Worm (Caenorhabditis elegans) whole organism, L2 larva: Measurements from ENCODE around the gene F08B4.8.

Experiments used
- ceh-82 ChIP-seq: fragments of 150-350 bp; optimal IDR thresholded peaks from 2 replicates; lab custom pipeline; 2014; ENCODE audit warnings: missing biosample characterization, missing genetic modification characterization
- fos-1 ChIP-seq: fragments of 150-350 bp; optimal IDR thresholded peaks from 2 replicates; lab custom pipeline; 2014; ENCODE audit warnings: missing biosample characterization, missing genetic modification characterization
- lsy-2 ChIP-seq, 2 experiments: fragments of 150-350 bp in 1 of 2; sonication (generic microtip) in 1 of 2; optimal IDR thresholded peaks; 2 replicates each; lab custom pipeline; 2014 to 2017; ENCODE audit warnings: missing biosample characterization in 2 of 2, missing genetic modification characterization in 2 of 2
- nhr-12 ChIP-seq: fragments of 150-350 bp; optimal IDR thresholded peaks from 2 replicates; lab custom pipeline; 2014; ENCODE audit warnings: missing biosample characterization, missing genetic modification characterization
- nhr-237 ChIP-seq: fragments of 150-350 bp; optimal IDR thresholded peaks from 2 replicates; lab custom pipeline; 2014; ENCODE audit warnings: missing biosample characterization, missing genetic modification characterization
- nhr-77 ChIP-seq: fragments of 150-350 bp; optimal IDR thresholded peaks from 2 replicates; lab custom pipeline; 2014; ENCODE audit warnings: missing biosample characterization, missing genetic modification characterization
- skn-1 ChIP-seq: sonication (generic microtip); optimal IDR thresholded peaks from 2 replicates; lab custom pipeline; 2017; ENCODE audit warnings: missing biosample characterization, missing genetic modification characterization
- ztf-11 ChIP-seq: sonication (generic microtip); optimal IDR thresholded peaks from 2 replicates; lab custom pipeline; 2017; ENCODE audit warnings: missing biosample characterization, missing genetic modification characterization

ce11 chrIV:8653592-8653991, 23.8 kb upstream of the F08B4.8 start, which contains the start of gene C49C8.5:
- TF ChIP-seq ceh-82 (tag; lab: Kevin White, UChicago): no peak
- TF ChIP-seq nhr-237 (tag; lab: Kevin White, UChicago): no peak
- no peak for TF ChIP-seq ztf-11 (tag; lab: Kevin White, UChicago)
- TF ChIP-seq fos-1 (tag; lab: Kevin White, UChicago): peak; percentile 42
- TF ChIP-seq lsy-2 (tag; optimal IDR thresholded peaks at IDR 0.05; lab: Kevin White, UChicago): no peak
- no peak for TF ChIP-seq nhr-77 (tag; lab: Kevin White, UChicago)
- TF ChIP-seq nhr-12: no peak
- TF ChIP-seq skn-1 (tag; lab: Kevin White, UChicago): no peak
